Worm (Caenorhabditis elegans) whole organism, L3 larva: ENCODE results near the gene cpi-1.

Experiments
- R02D3.7 ChIP-seq: fragments of 150-350 bp; optimal IDR thresholded peaks from 2 replicates; lab custom pipeline; 2014; ENCODE audit warnings: missing biosample characterization, missing genetic modification characterization
- ZK546.5 ChIP-seq: sonication (generic microtip); optimal IDR thresholded peaks from 2 replicates; lab custom pipeline; 2017; ENCODE audit warnings: missing biosample characterization, missing genetic modification characterization
- ama-1 ChIP-seq: fragments of 150-350 bp; optimal IDR thresholded peaks from 2 replicates; lab custom pipeline; 2018
- ceh-16 ChIP-seq: sonication (generic microtip); optimal IDR thresholded peaks from 2 replicates; lab custom pipeline; 2017; ENCODE audit warnings: missing biosample characterization, missing genetic modification characterization
- ceh-28 ChIP-seq: fragments of 150-350 bp; optimal IDR thresholded peaks from 2 replicates; lab custom pipeline; 2014; ENCODE audit warnings: missing biosample characterization, missing genetic modification reagents, missing genetic modification characterization
- egl-27 ChIP-seq: sonication (generic microtip); optimal IDR thresholded peaks from 4 replicates; lab custom pipeline; 2017; ENCODE audit warnings: missing biosample characterization, missing genetic modification reagents, missing genetic modification characterization
- elt-1 ChIP-seq: fragments of 150-350 bp; optimal IDR thresholded peaks from 2 replicates; lab custom pipeline; 2014; ENCODE audit warnings: missing biosample characterization, missing genetic modification characterization
- elt-2 ChIP-seq: sonication (generic microtip); optimal IDR thresholded peaks from 2 replicates; lab custom pipeline; 2016; ENCODE audit warnings: missing genetic modification reagents, mild to moderate bottlenecking, missing genetic modification characterization, missing compliant biosample characterization
- eor-1 ChIP-seq, 2 experiments: fragments of 150-350 bp; optimal IDR thresholded peaks; 2 replicates each; lab custom pipeline; 2014 to 2018; ENCODE audit warnings: missing biosample characterization in 2 of 2, missing genetic modification characterization in 2 of 2
- fkh-10 ChIP-seq: sonication (generic microtip); optimal IDR thresholded peaks from 2 replicates; lab custom pipeline; 2017; ENCODE audit warnings: missing biosample characterization, missing genetic modification reagents, missing genetic modification characterization
- fos-1 ChIP-seq: fragments of 150-350 bp; optimal IDR thresholded peaks from 2 replicates; lab custom pipeline; 2014; ENCODE audit warnings: missing biosample characterization, missing genetic modification characterization
- jun-1 ChIP-seq: fragments of 150-350 bp; optimal IDR thresholded peaks from 2 replicates; lab custom pipeline; 2014; ENCODE audit warnings: missing biosample characterization, missing genetic modification reagents, missing genetic modification characterization
- lin-15B ChIP-seq: fragments of 150-350 bp; optimal IDR thresholded peaks from 2 replicates; lab custom pipeline; 2014; ENCODE audit warnings: missing biosample characterization, missing genetic modification characterization
- lin-39 ChIP-seq: fragments of 150-350 bp; optimal IDR thresholded peaks from 2 replicates; lab custom pipeline; 2018; ENCODE audit warnings: missing biosample characterization, missing genetic modification reagents, missing genetic modification characterization
- lsy-12 ChIP-seq: sonication (generic microtip); optimal IDR thresholded peaks from 2 replicates; lab custom pipeline; 2016; ENCODE audit warnings: mild to moderate bottlenecking, missing genetic modification characterization, missing compliant biosample characterization
- mdl-1 ChIP-seq: fragments of 150-350 bp; optimal IDR thresholded peaks from 2 replicates; lab custom pipeline; 2014; ENCODE audit warnings: missing biosample characterization, missing genetic modification characterization
- mml-1 ChIP-seq: fragments of 150-350 bp; sonication (generic microtip); optimal IDR thresholded peaks from 3 replicates; lab custom pipeline; 2014; ENCODE audit warnings: missing biosample characterization, missing genetic modification characterization
- nfya-1 ChIP-seq: sonication (generic microtip); optimal IDR thresholded peaks from 2 replicates; lab custom pipeline; 2017; ENCODE audit warnings: missing genetic modification characterization, mild to moderate bottlenecking, missing compliant biosample characterization, antibody characterized with exemption, moderate library complexity; ENCODE audit not compliant: insufficient read depth
- nhr-11 ChIP-seq: fragments of 150-350 bp; optimal IDR thresholded peaks from 2 replicates; lab custom pipeline; 2014; ENCODE audit warnings: missing biosample characterization, missing genetic modification characterization
- nhr-23 ChIP-seq: fragments of 150-350 bp; optimal IDR thresholded peaks from 2 replicates; lab custom pipeline; 2014; ENCODE audit warnings: missing biosample characterization, missing genetic modification reagents, missing genetic modification characterization
- nhr-237 ChIP-seq: fragments of 150-350 bp; optimal IDR thresholded peaks from 2 replicates; lab custom pipeline; 2014; ENCODE audit warnings: missing biosample characterization, missing genetic modification characterization
- nhr-25 ChIP-seq: sonication (generic microtip); optimal IDR thresholded peaks from 2 replicates; lab custom pipeline; 2017; ENCODE audit warnings: missing biosample characterization, missing genetic modification characterization
- nhr-76 ChIP-seq: fragments of 150-350 bp; sonication (generic microtip); optimal IDR thresholded peaks from 5 replicates; lab custom pipeline; 2014; ENCODE audit warnings: missing biosample characterization, missing genetic modification characterization
- nhr-77 ChIP-seq: fragments of 150-350 bp; optimal IDR thresholded peaks from 2 replicates; lab custom pipeline; 2014; ENCODE audit warnings: missing biosample characterization, missing genetic modification characterization
- pha-4 ChIP-seq: fragments of 150-350 bp; optimal IDR thresholded peaks from 2 replicates; lab custom pipeline; 2014; ENCODE audit warnings: missing biosample characterization, missing genetic modification reagents, missing genetic modification characterization
- pqm-1 ChIP-seq: fragments of 150-350 bp; optimal IDR thresholded peaks from 2 replicates; lab custom pipeline; 2017; ENCODE audit warnings: missing biosample characterization, missing genetic modification characterization, inconsistent platforms
- sea-2 ChIP-seq: fragments of 150-350 bp; sonication (generic microtip); optimal IDR thresholded peaks from 4 replicates; lab custom pipeline; 2014; ENCODE audit warnings: missing biosample characterization, missing genetic modification reagents, missing genetic modification characterization
- snpc-4 ChIP-seq: fragments of 150-350 bp; optimal IDR thresholded peaks from 2 replicates; lab custom pipeline; 2014; ENCODE audit warnings: missing biosample characterization, missing genetic modification characterization
- tbx-2 ChIP-seq: sonication (generic microtip); optimal IDR thresholded peaks from 2 replicates; lab custom pipeline; 2016; ENCODE audit warnings: mild to moderate bottlenecking, missing genetic modification characterization, missing compliant biosample characterization
- zag-1 ChIP-seq: fragments of 150-350 bp; optimal IDR thresholded peaks from 2 replicates; lab custom pipeline; 2014; ENCODE audit warnings: missing biosample characterization, missing genetic modification characterization
- ztf-4 ChIP-seq: fragments of 150-350 bp; optimal IDR thresholded peaks from 2 replicates; lab custom pipeline; 2014; ENCODE audit warnings: missing biosample characterization, missing genetic modification characterization

Gene cpi-1

ce11 chrIV:6093477-6094314 lies at the start of gene cpi-1:
TSS of gene cpi-1 (minus strand) at chrIV:6093680.
- TF ChIP-seq eor-1 (tag; optimal IDR thresholded peaks at IDR 0.05; lab: Kevin White, UChicago): no peak
- TF ChIP-seq jun-1 (tag; lab: Kevin White, UChicago): peak; percentile 29
- TF ChIP-seq pha-4 (tag; lab: Kevin White, UChicago): peak; percentile 74
- peak; percentile 56 for TF ChIP-seq pqm-1
- TF ChIP-seq nhr-11 (tag; lab: Kevin White, UChicago): no peak
- TF ChIP-seq elt-2: peak; percentile 20
- TF ChIP-seq ceh-28 (tag; lab: Kevin White, UChicago): peak; percentile 59

DNA sequence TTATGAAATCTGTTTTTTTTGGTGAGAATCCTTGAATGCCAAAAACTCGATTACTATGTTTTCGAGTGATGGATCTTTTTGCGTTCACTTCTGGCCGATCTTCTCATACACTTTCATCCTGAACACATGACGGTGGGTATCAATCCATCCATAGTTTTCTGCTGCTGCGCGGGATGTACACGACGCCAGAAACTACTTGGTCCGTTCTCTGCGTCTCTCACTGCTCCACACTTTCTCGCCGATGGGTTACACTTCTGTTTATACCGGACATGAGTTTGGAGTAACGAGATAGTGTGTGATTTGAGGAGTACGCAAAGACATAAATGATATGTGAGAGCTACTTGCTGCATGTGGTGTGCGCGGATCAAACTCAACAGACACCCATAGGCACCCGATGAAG lies 47.2 kb upstream of the cpi-1 start:
- TF ChIP-seq mdl-1 (no peak), lsy-12 (tag; lab: Kevin White, UChicago) (no peak), nhr-23 (tag; lab: Kevin White, UChicago) (no peak), fos-1 (tag; lab: Kevin White, UChicago) (no peak), fkh-10 (no peak), zag-1 (tag; lab: Kevin White, UChicago) (no peak), eor-1 (tag; optimal IDR thresholded peaks at IDR 0.05; lab: Kevin White, UChicago) (no peak), ceh-28 (tag; lab: Kevin White, UChicago) (no peak), nhr-76 (tag; lab: Kevin White, UChicago) (no peak), ztf-4 (tag; lab: Kevin White, UChicago) (no peak), nhr-77 (tag; lab: Kevin White, UChicago) (no peak)
- TF ChIP-seq, all 47 proteins: peak for 0

- no peak for TF ChIP-seq snpc-4 (tag; lab: Kevin White, UChicago)
- peak; percentile 66 for TF ChIP-seq nfya-1 (tag; lab: Kevin White, UChicago)
Observed at ce11 chrIV:6135592-6135991, 42.1 kb upstream of the cpi-1 start.

- TF ChIP-seq nhr-77 (tag; lab: Kevin White, UChicago): no peak
- no peak for TF ChIP-seq ZK546.5
- no peak for TF ChIP-seq zag-1 (tag; lab: Kevin White, UChicago)
- no peak for TF ChIP-seq mdl-1
Observed at ce11 chrIV:6134639-6135038, 41.2 kb upstream of the cpi-1 start.

ce11 chrIV:6130437-6130836 lies 37.0 kb upstream of the cpi-1 start:
- TF ChIP-seq zag-1 (tag; lab: Kevin White, UChicago) (no peak), pha-4 (tag; lab: Kevin White, UChicago) (peak; percentile 47)

- no peak for TF ChIP-seq nhr-25 (tag; lab: Kevin White, UChicago)
- TF ChIP-seq lsy-12 (tag; lab: Kevin White, UChicago): no peak
- peak; percentile 77 for TF ChIP-seq pha-4 (tag; lab: Kevin White, UChicago)
- TF ChIP-seq, all 47 proteins: peak for 1
Observed at ce11 chrIV:6127252-6127930, 33.9 kb upstream of the cpi-1 start, which contains the start of gene M03D4.4. TSS of gene M03D4.4 (minus strand) at chrIV:6127302.

DNA sequence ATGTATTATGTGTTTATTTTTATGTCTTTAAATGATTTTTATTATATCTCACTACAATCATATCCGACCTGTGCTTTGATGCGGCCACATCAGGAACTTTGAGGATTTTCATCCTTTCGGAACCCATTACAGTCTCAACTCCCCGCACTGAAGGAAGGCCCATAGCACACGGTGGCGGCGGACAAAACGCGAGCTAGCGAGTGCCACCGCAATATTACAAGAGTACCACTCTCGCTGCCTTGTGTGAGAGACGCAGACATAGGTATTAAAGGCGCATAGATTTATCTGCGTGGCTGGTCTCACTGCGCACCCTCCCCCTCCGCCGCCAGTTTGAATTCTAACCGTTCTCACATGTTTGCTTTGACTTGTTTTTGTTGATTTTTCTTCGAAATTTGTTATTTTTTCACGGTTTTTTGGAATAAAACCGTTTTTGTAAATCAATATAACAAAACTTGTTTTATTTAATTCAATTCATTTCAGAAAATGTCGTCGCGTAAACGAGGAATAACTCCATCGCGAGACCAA lies 24.3 kb upstream of the cpi-1 start, which contains the start of gene zen-4:
zen-4 (plus strand) TSS at position 475 of the 525 bp plus-strand sequence.
- TF ChIP-seq ZK546.5 (no peak), lin-39 (tag; lab: Kevin White, UChicago) (peak; percentile 19), pqm-1 (no peak), lin-15B (tag; lab: Kevin White, UChicago) (peak; percentile 22), elt-1 (no peak), pha-4 (tag; lab: Kevin White, UChicago) (peak; percentile 71), nhr-237 (tag; lab: Kevin White, UChicago) (no peak), sea-2 (GFP tag; lab: Kevin White, UChicago) (no peak), ceh-16 (tag; lab: Kevin White, UChicago) (no peak), lsy-12 (tag; lab: Kevin White, UChicago) (peak; percentile 1), R02D3.7 (tag; lab: Kevin White, UChicago) (peak; percentile 31), egl-27 (no peak), ama-1 (lab: Kevin White, UChicago) (no peak), tbx-2 (no peak), snpc-4 (tag; lab: Kevin White, UChicago) (peak; percentile 95), mml-1 (no peak), jun-1 (tag; lab: Kevin White, UChicago) (no peak), nhr-25 (tag; lab: Kevin White, UChicago) (peak; percentile 29)
